Worm (Caenorhabditis elegans): ENCODE measurements around the gene F11E6.10.

F11E6.10 gene

ce11 chrIV:17427423-17427822 is 35.5 kb downstream of the F11E6.10 start, which contains the start of gene C06A12.3:
Gene C06A12.3, plus strand, starts transcription at chrIV:17427723.
- TF ChIP-seq hrde-1 (tag; optimal IDR thresholded peaks at IDR 0.05; ENCODE audit: borderline replicate concordance) (no peak), lsy-27 (tag; optimal IDR thresholded peaks at IDR 0.05; ENCODE audit: borderline replicate concordance, insufficient read depth) (no peak), Y53G8AR.9 (GFP tag; conservative IDR thresholded peaks at IDR 0.05) (no peak), nfyb-1 (GFP tag; IDR thresholded peaks at IDR 0.05) (no peak), hmg-20 (GFP tag; IDR thresholded peaks at IDR 0.05) (no peak), nhr-120 (GFP tag; IDR thresholded peaks at IDR 0.05) (no peak), ceh-79 (tag; optimal IDR thresholded peaks at IDR 0.05) (no peak), hsf-1 (GFP tag; IDR thresholded peaks at IDR 0.05) (no peak), dpl-1 (GFP tag; optimal IDR thresholded peaks at IDR 0.05) (no peak), chd-7 (tag; optimal IDR thresholded peaks at IDR 0.05) (no peak), nfya-2 (GFP tag; IDR thresholded peaks at IDR 0.05) (no peak), ceh-58 (GFP tag; IDR thresholded peaks at IDR 0.05) (no peak)

ce11 chrIV:17426970-17427369 is 36.0 kb downstream of the F11E6.10 start:
- TF ChIP-seq C06A6.2 (GFP tag; conservative IDR thresholded peaks at IDR 0.05) (no peak), F57A8.1 (GFP tag; optimal IDR thresholded peaks at IDR 0.05) (no peak), atf-7 (tag; optimal IDR thresholded peaks at IDR 0.05) (no peak), mxl-1 (tag; optimal IDR thresholded peaks at IDR 0.05) (no peak), F22D6.2 (tag; optimal IDR thresholded peaks at IDR 0.05) (no peak), mel-28 (tag; optimal IDR thresholded peaks at IDR 0.05; ENCODE audit: borderline replicate concordance) (no peak), hrde-1 (tag; optimal IDR thresholded peaks at IDR 0.05; ENCODE audit: borderline replicate concordance) (no peak), unc-130 (GFP tag; optimal IDR thresholded peaks at IDR 0.05) (no peak), ZK185.1 (tag; optimal IDR thresholded peaks at IDR 0.05; ENCODE audit: poor library complexity, severe bottlenecking) (no peak), aptf-2 (GFP tag; conservative IDR thresholded peaks at IDR 0.05) (no peak)

DNA sequence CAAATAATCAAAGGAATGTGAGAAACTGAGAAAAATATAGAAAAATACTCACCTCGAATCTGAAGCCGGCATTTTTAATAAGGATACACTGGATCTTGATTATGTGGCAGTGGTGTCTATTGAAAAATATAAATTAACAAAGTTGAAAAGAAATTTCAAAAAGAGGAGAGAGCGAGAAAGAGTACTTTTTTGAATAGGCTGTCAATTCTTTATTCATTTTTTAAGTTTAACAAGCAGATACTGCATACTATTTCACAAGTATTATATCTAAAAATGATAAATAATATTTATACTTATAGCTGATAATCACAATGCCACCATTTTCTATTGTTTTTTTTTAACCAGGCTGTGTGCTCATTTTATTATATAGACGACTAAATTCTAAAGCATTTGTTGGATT is 45.2 kb downstream of the F11E6.10 start, which contains the start of gene npr-26:
Gene npr-26, minus strand, starts transcription at position 101 of the 400 bp plus-strand sequence.
- TF ChIP-seq F10E7.11 (tag; optimal IDR thresholded peaks at IDR 0.05), result no peak
- TF ChIP-seq ztf-3 (GFP tag; optimal IDR thresholded peaks at IDR 0.05), result no peak
- TF ChIP-seq repo-1 (tag; optimal IDR thresholded peaks at IDR 0.05), result no peak
- no peak for TF ChIP-seq rpc-1 (optimal IDR thresholded peaks at IDR 0.05)
- TF ChIP-seq rpc-1 (tag; optimal IDR thresholded peaks at IDR 0.05), result no peak
- no peak for TF ChIP-seq pha-4 (tag; optimal IDR thresholded peaks at IDR 0.05)
- TF ChIP-seq attf-3 (GFP tag; conservative IDR thresholded peaks at IDR 0.05), result no peak
- no peak for TF ChIP-seq rec-8 (tag; optimal IDR thresholded peaks at IDR 0.05)
- TF ChIP-seq unc-62 (GFP tag; optimal IDR thresholded peaks at IDR 0.05), result no peak
- no peak for TF ChIP-seq C17E4.6 (GFP tag; IDR thresholded peaks at IDR 0.05)
- TF ChIP-seq Y67H2A.10 (GFP tag; conservative IDR thresholded peaks at IDR 0.05), result no peak
- TF ChIP-seq dox-1 (GFP tag; IDR thresholded peaks at IDR 0.05), result no peak
- no peak for TF ChIP-seq F23B12.7 (tag; optimal IDR thresholded peaks at IDR 0.05; ENCODE audit: insufficient read depth)
- no peak for TF ChIP-seq tbx-9 (tag; optimal IDR thresholded peaks at IDR 0.05; ENCODE audit: borderline replicate concordance)
- no peak for TF ChIP-seq sptf-2 (GFP tag; optimal IDR thresholded peaks at IDR 0.05)

DNA sequence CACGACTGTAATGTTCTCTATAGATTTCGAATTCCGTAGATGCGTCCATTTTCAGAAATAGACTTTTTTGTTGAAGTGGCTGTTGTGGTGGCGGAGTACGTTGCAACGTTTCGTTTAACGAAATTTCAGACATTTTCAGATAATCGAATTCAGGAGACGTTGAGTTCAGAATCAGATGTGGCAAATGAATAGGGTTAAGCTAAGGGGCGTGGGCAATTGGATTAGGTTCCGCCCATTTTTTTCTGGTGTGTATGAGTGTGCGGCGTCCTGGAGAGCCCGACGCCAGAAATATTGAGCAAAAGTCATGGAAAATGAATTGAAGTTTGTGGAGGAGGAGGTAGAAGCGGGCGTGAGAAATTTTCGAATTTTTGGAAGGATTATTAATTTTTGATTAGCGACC is 49.6 kb downstream of the F11E6.10 start:
- no peak for TF ChIP-seq attf-3 (GFP tag; conservative IDR thresholded peaks at IDR 0.05)
- no peak for TF ChIP-seq egl-18 (GFP tag; IDR thresholded peaks at IDR 0.05)
- no peak for TF ChIP-seq B0261.1 (tag; optimal IDR thresholded peaks at IDR 0.05)
- TF ChIP-seq lin-26 (GFP tag; IDR thresholded peaks at IDR 0.05), result no peak
- no peak for TF ChIP-seq unc-62 (GFP tag; optimal IDR thresholded peaks at IDR 0.05)
- no peak for TF ChIP-seq nfya-2 (GFP tag; IDR thresholded peaks at IDR 0.05)
- TF ChIP-seq ama-1 (optimal IDR thresholded peaks at IDR 0.05), result no peak
- TF ChIP-seq ama-1 (GFP tag; optimal IDR thresholded peaks at IDR 0.05), result no peak
- no peak for TF ChIP-seq gei-17 (GFP tag; optimal IDR thresholded peaks at IDR 0.05)
- no peak for TF ChIP-seq ztf-26 (tag; optimal IDR thresholded peaks at IDR 0.05)
- TF ChIP-seq C06A6.2 (GFP tag; conservative IDR thresholded peaks at IDR 0.05), result no peak
- no peak for TF ChIP-seq hrde-1 (tag; optimal IDR thresholded peaks at IDR 0.05; ENCODE audit: borderline replicate concordance)
- TF ChIP-seq him-1 (tag; optimal IDR thresholded peaks at IDR 0.05), result no peak
- TF ChIP-seq tlf-1 (GFP tag; optimal IDR thresholded peaks at IDR 0.05), result no peak
- TF ChIP-seq snpc-3.4 (tag; optimal IDR thresholded peaks at IDR 0.05), result no peak

Measured in whole organism, young adult.